Worm (Caenorhabditis elegans) whole organism, L4 larva: ENCODE results near the gene crb-1.

Experiments
- F26F4.8 ChIP-seq: fragments of 200-800 bp; sonication (Bioruptor generic); conservative IDR thresholded peaks from 2 replicates; pipeline ENCODE4 v1.3.6; 2022; ENCODE audit warnings: missing genetic modification characterization, missing compliant biosample characterization
- T20F7.1 ChIP-seq: fragments of 200-800 bp; sonication (Bioruptor generic); optimal IDR thresholded peaks from 2 replicates; lab custom pipeline; 2018; ENCODE audit warnings: mild to moderate bottlenecking, missing genetic modification characterization, missing compliant biosample characterization
- T26A8.4 ChIP-seq: fragments of 200-800 bp; sonication (Bioruptor generic); IDR thresholded peaks from 2 replicates; pipeline ENCODE4 v1.3.6; 2022; ENCODE audit warnings: missing genetic modification characterization, missing compliant biosample characterization
- Y105C5A.15 ChIP-seq: fragments of 200-800 bp; sonication (Bioruptor generic); IDR thresholded peaks from 2 replicates; pipeline ENCODE4 v1.3.6; 2022; ENCODE audit warnings: missing genetic modification characterization, missing compliant biosample characterization
- aha-1 ChIP-seq: fragments of 150-350 bp; peaks from one replicate; lab custom pipeline; 2014; ENCODE audit warnings: missing biosample characterization, missing genetic modification characterization
- ama-1 ChIP-seq: fragments of 150-350 bp; optimal IDR thresholded peaks from 2 replicates; lab custom pipeline; 2014; ENCODE audit warnings: inconsistent platforms, mixed read lengths
- arid-1 ChIP-seq: fragments of 200-800 bp; sonication (Bioruptor generic); conservative IDR thresholded peaks from 2 replicates; pipeline ENCODE4 v1.3.6; 2022; ENCODE audit warnings: missing genetic modification reagents, missing genetic modification characterization, missing compliant biosample characterization
- ceh-20 ChIP-seq: fragments of 200-800 bp; sonication (Bioruptor generic); IDR thresholded peaks from 2 replicates; pipeline ENCODE4 v1.3.6; 2022; ENCODE audit warnings: missing genetic modification reagents, missing genetic modification characterization, missing compliant biosample characterization
- ceh-28 ChIP-seq: fragments of 150-350 bp; optimal IDR thresholded peaks from 2 replicates; lab custom pipeline; 2014; ENCODE audit warnings: missing biosample characterization, missing genetic modification reagents, missing genetic modification characterization
- ceh-32 ChIP-seq: sonication (generic microtip); optimal IDR thresholded peaks from 2 replicates; lab custom pipeline; 2016; ENCODE audit warnings: mild to moderate bottlenecking, missing genetic modification characterization, missing compliant biosample characterization; ENCODE audit not compliant: poor library complexity
- ceh-82 ChIP-seq: sonication (generic microtip); optimal IDR thresholded peaks from 2 replicates; lab custom pipeline; 2017; ENCODE audit warnings: missing biosample characterization, missing genetic modification characterization
- ces-1 ChIP-seq: fragments of 150-350 bp; sonication (generic microtip); optimal IDR thresholded peaks from 4 replicates; lab custom pipeline; 2014; ENCODE audit warnings: missing biosample characterization, missing genetic modification reagents, missing genetic modification characterization
- cey-2 ChIP-seq: sonication (generic microtip); optimal IDR thresholded peaks from 3 replicates; lab custom pipeline; 2017; ENCODE audit warnings: missing genetic modification characterization, mild to moderate bottlenecking, missing compliant biosample characterization, antibody characterized with exemption, borderline replicate concordance; ENCODE audit not compliant: insufficient read depth
- ctbp-1 ChIP-seq: fragments of 200-800 bp; sonication (Bioruptor generic); IDR thresholded peaks from 2 replicates; pipeline ENCODE4 v1.3.6; 2022; ENCODE audit warnings: missing genetic modification reagents, missing genetic modification characterization, missing compliant biosample characterization
- dmd-6 ChIP-seq: fragments of 200-800 bp; sonication (Bioruptor generic); IDR thresholded peaks from 2 replicates; pipeline ENCODE4 v1.3.6; 2022; ENCODE audit warnings: missing genetic modification reagents, missing genetic modification characterization, missing compliant biosample characterization
- dmd-8 ChIP-seq: fragments of 200-800 bp; sonication (Bioruptor generic); IDR thresholded peaks from 2 replicates; pipeline ENCODE4 v1.3.6; 2022; ENCODE audit warnings: missing genetic modification characterization, missing compliant biosample characterization
- dmd-9 ChIP-seq: fragments of 200-800 bp; sonication (Bioruptor generic); IDR thresholded peaks from 2 replicates; pipeline ENCODE4 v1.3.6; 2022; ENCODE audit warnings: missing genetic modification reagents, missing genetic modification characterization, missing compliant biosample characterization
- dpl-1 ChIP-seq: fragments of 150-350 bp; optimal IDR thresholded peaks from 2 replicates; lab custom pipeline; 2014; ENCODE audit warnings: missing biosample characterization, missing genetic modification reagents, missing genetic modification characterization
- dve-1 ChIP-seq: sonication (generic microtip); optimal IDR thresholded peaks from 2 replicates; lab custom pipeline; 2017; ENCODE audit warnings: antibody characterized with exemption, mild to moderate bottlenecking, missing genetic modification characterization, missing compliant biosample characterization; ENCODE audit not compliant: insufficient read depth
- egl-27 ChIP-seq: sonication (generic microtip); optimal IDR thresholded peaks from 3 replicates; lab custom pipeline; 2017; ENCODE audit warnings: missing biosample characterization, missing genetic modification reagents, missing genetic modification characterization
- fos-1 ChIP-seq: fragments of 150-350 bp; optimal IDR thresholded peaks from 2 replicates; lab custom pipeline; 2014; ENCODE audit warnings: missing biosample characterization, missing genetic modification characterization
- hif-1 ChIP-seq, 2 experiments: sonication (generic microtip); optimal IDR thresholded peaks; 2 replicates each; lab custom pipeline; 2016 to 2017; ENCODE audit warnings: missing compliant biosample characterization in 2 of 2, missing genetic modification characterization in 2 of 2, missing genetic modification reagents in 2 of 2, missing genotype in 2 of 2, mild to moderate bottlenecking in 1 of 2
- hlh-11 ChIP-seq: fragments of 200-800 bp; sonication (Bioruptor generic); optimal IDR thresholded peaks from 2 replicates; lab custom pipeline; 2018; ENCODE audit warnings: mild to moderate bottlenecking, missing genetic modification characterization, missing compliant biosample characterization
- hlh-30 ChIP-seq: sonication (generic microtip); optimal IDR thresholded peaks from 2 replicates; lab custom pipeline; 2017; ENCODE audit warnings: antibody characterized with exemption, mild to moderate bottlenecking, missing genetic modification characterization, missing compliant biosample characterization; ENCODE audit not compliant: insufficient read depth
- hmg-1.1 ChIP-seq: fragments of 200-800 bp; sonication (Bioruptor generic); IDR thresholded peaks from 2 replicates; pipeline ENCODE4 v1.3.6; 2022; ENCODE audit warnings: missing genetic modification reagents, missing genetic modification characterization, missing compliant biosample characterization
- lim-7 ChIP-seq: fragments of 200-800 bp; sonication (Bioruptor generic); IDR thresholded peaks from 2 replicates; pipeline ENCODE4 v1.3.6; 2022; ENCODE audit warnings: missing genetic modification characterization, missing compliant biosample characterization
- lin-1 ChIP-seq: fragments of 200-800 bp; sonication (Bioruptor generic); IDR thresholded peaks from 2 replicates; pipeline ENCODE4 v1.3.6; 2022; ENCODE audit warnings: missing genetic modification reagents, missing genetic modification characterization, missing compliant biosample characterization
- lin-38 ChIP-seq: fragments of 200-800 bp; sonication (Bioruptor generic); IDR thresholded peaks from 2 replicates; pipeline ENCODE4 v1.3.6; 2022; ENCODE audit warnings: missing genetic modification reagents, missing genetic modification characterization, missing compliant biosample characterization
- lin-39 ChIP-seq: fragments of 150-350 bp; optimal IDR thresholded peaks from 2 replicates; lab custom pipeline; 2014; ENCODE audit warnings: missing biosample characterization, missing genetic modification reagents, missing genetic modification characterization
- madf-9 ChIP-seq: fragments of 200-800 bp; sonication (Bioruptor generic); conservative IDR thresholded peaks from 2 replicates; pipeline ENCODE4 v1.3.6; 2022; ENCODE audit warnings: missing genetic modification reagents, missing genetic modification characterization, missing compliant biosample characterization
- mep-1 ChIP-seq: fragments of 150-350 bp; sonication (generic microtip); optimal IDR thresholded peaks from 3 replicates; lab custom pipeline; 2014; ENCODE audit warnings: missing biosample characterization, missing genetic modification characterization
- mes-2 ChIP-seq: sonication (generic microtip); optimal IDR thresholded peaks from 2 replicates; lab custom pipeline; 2016; ENCODE audit warnings: missing genotype, mild to moderate bottlenecking, missing genetic modification characterization, missing compliant biosample characterization; ENCODE audit not compliant: poor library complexity, severe bottlenecking
- mxl-2 ChIP-seq: fragments of 200-800 bp; sonication (Bioruptor generic); conservative IDR thresholded peaks from 2 replicates; pipeline ENCODE4 v1.3.6; 2022; ENCODE audit warnings: missing genetic modification reagents, missing genetic modification characterization, missing compliant biosample characterization
- mxl-3 ChIP-seq: fragments of 200-800 bp; sonication (Bioruptor generic); optimal IDR thresholded peaks from 2 replicates; lab custom pipeline; 2018; ENCODE audit warnings: mild to moderate bottlenecking, missing genetic modification characterization, missing compliant biosample characterization
- nhr-237 ChIP-seq: sonication (generic microtip); optimal IDR thresholded peaks from 2 replicates; lab custom pipeline; 2017; ENCODE audit warnings: missing biosample characterization, missing genetic modification characterization
- nhr-28 ChIP-seq: fragments of 150-350 bp; optimal IDR thresholded peaks from 2 replicates; lab custom pipeline; 2014; ENCODE audit warnings: missing biosample characterization, missing genetic modification characterization
- nhr-6 ChIP-seq: fragments of 150-350 bp; optimal IDR thresholded peaks from 2 replicates; lab custom pipeline; 2014; ENCODE audit warnings: missing biosample characterization, missing genetic modification characterization
- nhr-77 ChIP-seq: fragments of 150-350 bp; optimal IDR thresholded peaks from 2 replicates; lab custom pipeline; 2014; ENCODE audit warnings: missing biosample characterization, missing genetic modification characterization
- rbr-2 ChIP-seq: sonication (generic microtip); optimal IDR thresholded peaks from 2 replicates; lab custom pipeline; 2016; ENCODE audit warnings: missing genotype, missing genetic modification characterization, missing compliant biosample characterization
- spr-1 ChIP-seq: sonication (generic microtip); optimal IDR thresholded peaks from 2 replicates; lab custom pipeline; 2016; ENCODE audit warnings: mild to moderate bottlenecking, missing genetic modification characterization, missing compliant biosample characterization
- spr-3 ChIP-seq: fragments of 200-800 bp; sonication (Bioruptor generic); optimal IDR thresholded peaks from 2 replicates; lab custom pipeline; 2018; ENCODE audit warnings: mild to moderate bottlenecking, missing genetic modification characterization, missing compliant biosample characterization
- tra-1 ChIP-seq: fragments of 200-800 bp; sonication (Bioruptor generic); IDR thresholded peaks from 2 replicates; pipeline ENCODE4 v1.3.6; 2022; ENCODE audit warnings: missing genetic modification reagents, missing genetic modification characterization, missing compliant biosample characterization
- unc-130 ChIP-seq: sonication (generic microtip); optimal IDR thresholded peaks from 2 replicates; lab custom pipeline; 2016; ENCODE audit warnings: missing genetic modification reagents, missing genetic modification characterization, missing compliant biosample characterization
- unc-62 ChIP-seq, 3 experiments: fragments of 150-350 bp in 1 of 3; sonication (generic microtip); optimal IDR thresholded peaks in 2 of 3; peaks in 1 of 3; 1 replicate in 1 of 3; 2 replicates in 2 of 3; lab custom pipeline; 2014 to 2017; ENCODE audit warnings: missing biosample characterization in 3 of 3, missing genetic modification characterization in 3 of 3, missing genetic modification reagents in 3 of 3, missing genotype in 1 of 3
- zag-1 ChIP-seq: fragments of 150-350 bp; optimal IDR thresholded peaks from 2 replicates; lab custom pipeline; 2014; ENCODE audit warnings: missing biosample characterization, missing genetic modification characterization
- zip-11 ChIP-seq: fragments of 200-800 bp; sonication (Bioruptor generic); IDR thresholded peaks from 2 replicates; pipeline ENCODE4 v1.3.6; 2022; ENCODE audit warnings: missing genetic modification characterization, missing compliant biosample characterization

The crb-1 gene

ce11 chrX:17398293-17398692 is 15.5 kb downstream of the crb-1 start, which contains the start of gene F11C7.7:
Gene F11C7.7, plus strand, starts transcription at chrX:17398593.
- TF ChIP-seq ama-1 (lab: Kevin White, UChicago) (no peak), egl-27 (tag; lab: Kevin White, UChicago) (no peak), nhr-237 (tag; lab: Kevin White, UChicago) (no peak), lin-39 (no peak), unc-130 (no peak), lin-1 (no peak), T26A8.4 (GFP tag; lab: Robert Waterston, UW) (no peak), arid-1 (GFP tag; lab: Robert Waterston, UW) (no peak), zip-11 (GFP tag; lab: Robert Waterston, UW) (no peak), hif-1 (tag; optimal IDR thresholded peaks at IDR 0.05; lab: Kevin White, UChicago) (no peak), dmd-9 (GFP tag; lab: Robert Waterston, UW) (no peak), cey-2 (no peak)

DNA sequence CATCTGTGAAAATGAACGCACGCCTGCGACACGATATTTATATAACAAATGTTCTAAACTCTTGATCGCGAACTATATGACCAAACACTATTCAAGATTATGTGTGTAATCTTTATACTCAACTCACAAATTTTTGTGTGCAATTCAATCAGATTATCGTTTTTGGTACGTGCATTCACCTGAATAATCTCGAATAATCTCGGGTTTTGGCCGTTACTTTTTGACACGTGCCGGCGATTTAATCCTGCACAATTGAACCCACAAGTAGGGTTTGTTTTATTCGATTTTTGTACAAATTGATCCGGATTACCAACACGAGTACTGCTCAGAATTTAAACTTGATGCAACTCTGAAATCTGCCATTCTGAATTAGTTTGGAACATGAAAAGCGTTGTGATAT is 17.4 kb downstream of the crb-1 start, which contains the start of the genes vap-1 and F11C7.2:
Gene vap-1, minus strand, starts transcription at position 101 of the 400 bp plus-strand sequence.
Gene F11C7.2, plus strand, starts transcription at position 359 of the 400 bp plus-strand sequence.
- no peak for TF ChIP-seq dmd-8 (GFP tag; lab: Robert Waterston, UW)
- TF ChIP-seq spr-3, result no peak
- no peak for TF ChIP-seq madf-9 (GFP tag; lab: Robert Waterston, UW)

DNA sequence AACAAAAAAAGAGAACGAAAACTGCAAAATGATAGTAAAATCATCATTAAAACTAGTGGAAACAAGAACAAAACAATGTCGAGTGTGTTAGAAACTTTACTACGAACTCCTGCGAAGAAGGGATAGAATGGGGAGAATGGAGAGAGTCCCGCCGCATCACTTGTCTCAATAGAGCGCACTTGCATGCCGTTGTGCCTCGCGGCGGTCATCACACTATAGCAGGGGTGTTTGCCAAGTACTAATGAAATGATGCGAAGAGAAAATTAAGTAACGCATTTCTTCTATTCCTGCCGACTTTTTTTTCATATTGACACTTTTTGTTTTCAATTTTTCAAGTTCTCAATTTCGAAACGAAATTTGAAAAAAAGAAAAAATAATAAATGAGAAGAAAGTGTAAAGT is 21.6 kb downstream of the crb-1 start:
- TF ChIP-seq hlh-11 (tag; lab: Kevin White, UChicago) (peak; percentile 68), T20F7.1 (peak; percentile 24), dmd-8 (GFP tag; lab: Robert Waterston, UW) (no peak), ceh-20 (GFP tag; lab: Robert Waterston, UW) (peak; percentile 46; the same call in 1 of the 2 replicates), ceh-32 (tag; lab: Kevin White, UChicago) (no peak), madf-9 (GFP tag; lab: Robert Waterston, UW) (peak; percentile 27; the same call in 1 of the 2 replicates), aha-1 (tag; lab: Kevin White, UChicago) (peak; percentile 87), nhr-6 (tag; lab: Kevin White, UChicago) (peak; percentile 49), ctbp-1 (GFP tag; lab: Robert Waterston, UW) (no peak), lin-38 (peak; percentile 96), fos-1 (tag; lab: Kevin White, UChicago) (no peak), zag-1 (tag; lab: Kevin White, UChicago) (no peak), mxl-2 (GFP tag; lab: Robert Waterston, UW) (no peak), ceh-28 (tag; lab: Kevin White, UChicago) (no peak), lin-1 (peak; percentile 54; the same call in 1 of the 2 replicates), lin-39 (no peak), tra-1 (GFP tag; lab: Robert Waterston, UW) (peak; percentile 69; the same call in 1 of the 2 replicates), dmd-6 (GFP tag; lab: Robert Waterston, UW) (peak; percentile 70), dpl-1 (GFP tag; lab: Kevin White, UChicago) (peak; percentile 50), F26F4.8 (no peak), mep-1 (peak; percentile 88), hlh-30 (peak; percentile 89), lim-7 (no peak), spr-1 (no peak), nhr-237 (tag; lab: Kevin White, UChicago) (no peak), ces-1 (GFP tag; lab: Kevin White, UChicago) (no peak), ceh-82 (tag; lab: Kevin White, UChicago) (no peak), mxl-3 (peak; percentile 66), hmg-1.1 (peak; percentile 80), hif-1 (tag; optimal IDR thresholded peaks at IDR 0.05; lab: Kevin White, UChicago) (peak in 1 of 2 experiments; percentile 39), mes-2 (tag; lab: Kevin White, UChicago) (peak; percentile 81), Y105C5A.15 (GFP tag; lab: Robert Waterston, UW) (no peak), rbr-2 (tag; lab: Kevin White, UChicago) (peak; percentile 75), dve-1 (peak; percentile 74), unc-62 (GFP tag; optimal IDR thresholded peaks at IDR 0.05 in 1 of 2; lab: Kevin White, UChicago) (peak in 1 of 2 experiments; percentile 76), unc-62 (tag; optimal IDR thresholded peaks at IDR 0.05; lab: Kevin White, UChicago) (no peak), nhr-77 (tag; lab: Kevin White, UChicago) (peak; percentile 52), nhr-28 (peak; percentile 73)
